Comparison of ENCODE assay signal across 5 worm cellular contexts in the genomic region with DNA sequence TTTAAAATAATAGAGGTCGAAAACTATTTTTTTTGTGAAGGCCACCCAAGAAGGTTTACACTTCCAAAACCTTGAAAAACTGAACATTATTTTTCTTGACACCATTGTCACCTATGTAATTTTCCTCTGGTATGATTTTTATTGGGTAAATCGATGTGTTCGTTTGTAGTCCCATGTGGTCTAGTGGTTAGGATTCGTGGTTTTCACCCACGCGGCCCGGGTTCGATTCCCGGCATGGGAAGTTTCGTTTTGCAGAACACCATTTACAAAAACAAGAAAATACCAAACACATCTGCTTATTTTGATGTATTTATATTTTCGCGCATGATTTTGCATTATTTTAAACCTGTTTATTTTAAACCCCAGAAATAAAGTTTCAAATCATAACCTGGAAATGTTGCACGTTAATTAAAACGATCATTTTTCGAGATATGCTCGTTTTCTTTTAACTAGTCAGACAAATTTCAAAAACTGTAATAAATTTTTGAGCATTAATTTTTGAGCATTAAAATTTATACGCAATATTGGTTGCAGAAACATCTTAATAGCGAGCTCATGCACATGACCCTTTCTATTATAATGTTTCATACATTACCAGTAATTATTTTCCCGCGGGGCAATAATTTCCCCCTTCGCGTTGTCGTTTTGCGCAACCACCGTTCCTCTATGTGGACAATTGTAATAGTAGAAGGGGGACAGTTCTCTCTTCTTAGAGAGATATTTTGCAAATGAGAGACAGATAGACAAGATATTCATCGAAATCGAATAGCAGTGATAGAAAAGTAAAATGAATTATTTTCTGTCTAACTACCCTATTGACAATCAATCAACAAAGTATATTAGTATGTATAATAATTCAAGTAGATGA.
TF ChIP-seq lines count a peak whose summit lies in the region.

No protein-coding gene starts in this region.

TF ChIP-seq in whole organism, L1 larva, 84 proteins besides CTCF, POLR2A, EP300 and RAD21 (continued from another document):
- TF ChIP-seq nhr-71 (tag; optimal IDR thresholded peaks at IDR 0.05; lab: Kevin White, UChicago) (peak; percentile 10), lin-15B (tag; optimal IDR thresholded peaks at IDR 0.05; lab: Kevin White, UChicago) (no peak), ces-1 (GFP tag; optimal IDR thresholded peaks at IDR 0.05; lab: Kevin White, UChicago) (no peak), efl-1 (optimal IDR thresholded peaks at IDR 0.05; lab: Kevin White, UChicago) (no peak), efl-1 (GFP tag; optimal IDR thresholded peaks at IDR 0.05 in 1 of 2; lab: Kevin White, UChicago) (peak in 1 of 2 experiments; percentile 87), lsy-2 (tag; optimal IDR thresholded peaks at IDR 0.05; lab: Kevin White, UChicago) (peak in 1 of 2 experiments; percentile 0), lin-35 (GFP tag; optimal IDR thresholded peaks at IDR 0.05; lab: Kevin White, UChicago) (peak in 1 of 2 experiments; percentile 16), lin-14 (GFP tag; optimal IDR thresholded peaks at IDR 0.05; lab: Kevin White, UChicago) (peak; percentile 18), C16A3.4 (tag; optimal IDR thresholded peaks at IDR 0.05; lab: Kevin White, UChicago) (peak; percentile 30), F16B12.6 (tag; optimal IDR thresholded peaks at IDR 0.05; lab: Kevin White, UChicago) (no peak), ztf-4 (tag; optimal IDR thresholded peaks at IDR 0.05; lab: Kevin White, UChicago) (no peak), hlh-17 (GFP tag; optimal IDR thresholded peaks at IDR 0.05; lab: Kevin White, UChicago; ENCODE audit: borderline replicate concordance) (no peak), nhr-90 (tag; optimal IDR thresholded peaks at IDR 0.05; lab: Kevin White, UChicago; ENCODE audit: poor library complexity) (peak; percentile 60)

TF ChIP-seq in whole organism, L2 larva, 48 proteins besides CTCF, POLR2A, EP300 and RAD21 (continued from another document):
- peak; percentile 32 for TF ChIP-seq nhr-25 (tag; optimal IDR thresholded peaks at IDR 0.05; lab: Kevin White, UChicago)
- peak; percentile 78 for TF ChIP-seq nhr-21 (tag; optimal IDR thresholded peaks at IDR 0.05; lab: Kevin White, UChicago)
- TF ChIP-seq nhr-10 (tag; optimal IDR thresholded peaks at IDR 0.05; lab: Kevin White, UChicago): no peak
- TF ChIP-seq dmd-4 (tag; optimal IDR thresholded peaks at IDR 0.05; lab: Kevin White, UChicago): peak; percentile 13
- peak; percentile 10 for TF ChIP-seq lin-13 (GFP tag; optimal IDR thresholded peaks at IDR 0.05; lab: Kevin White, UChicago)

TF ChIP-seq in whole organism, L3 larva, 47 proteins besides CTCF, POLR2A, EP300 and RAD21 (continued from another document):
- TF ChIP-seq nhr-12 (tag; optimal IDR thresholded peaks at IDR 0.05; lab: Kevin White, UChicago) (no peak), nhr-11 (tag; optimal IDR thresholded peaks at IDR 0.05; lab: Kevin White, UChicago) (no peak), lin-15B (tag; optimal IDR thresholded peaks at IDR 0.05; lab: Kevin White, UChicago) (no peak), egl-5 (tag; optimal IDR thresholded peaks at IDR 0.05; lab: Kevin White, UChicago) (no peak), hmg-11 (tag; optimal IDR thresholded peaks at IDR 0.05; lab: Kevin White, UChicago) (peak; percentile 8), eor-1 (tag; optimal IDR thresholded peaks at IDR 0.05; lab: Kevin White, UChicago) (no peak), nhr-43 (tag; optimal IDR thresholded peaks at IDR 0.05; lab: Kevin White, UChicago; ENCODE audit: poor library complexity, severe bottlenecking) (peak; percentile 65), ceh-28 (tag; optimal IDR thresholded peaks at IDR 0.05; lab: Kevin White, UChicago) (peak; percentile 62), lin-39 (tag; optimal IDR thresholded peaks at IDR 0.05; lab: Kevin White, UChicago) (no peak), R02D3.7 (tag; optimal IDR thresholded peaks at IDR 0.05; lab: Kevin White, UChicago) (no peak), ZK546.5 (tag; optimal IDR thresholded peaks at IDR 0.05; lab: Kevin White, UChicago) (no peak), nhr-28 (tag; optimal IDR thresholded peaks at IDR 0.05; lab: Kevin White, UChicago) (no peak), ztf-11 (tag; optimal IDR thresholded peaks at IDR 0.05; lab: Kevin White, UChicago) (no peak), daf-12 (tag; optimal IDR thresholded peaks at IDR 0.05; lab: Kevin White, UChicago) (no peak), jun-1 (tag; optimal IDR thresholded peaks at IDR 0.05; lab: Kevin White, UChicago) (peak; percentile 23), nhr-237 (tag; optimal IDR thresholded peaks at IDR 0.05; lab: Kevin White, UChicago) (no peak), nhr-77 (tag; optimal IDR thresholded peaks at IDR 0.05; lab: Kevin White, UChicago) (no peak), nfya-1 (tag; optimal IDR thresholded peaks at IDR 0.05; lab: Kevin White, UChicago; ENCODE audit: insufficient read depth) (no peak), elt-2 (tag; optimal IDR thresholded peaks at IDR 0.05; lab: Kevin White, UChicago) (no peak), ceh-9 (tag; optimal IDR thresholded peaks at IDR 0.05; lab: Kevin White, UChicago) (no peak), zag-1 (tag; optimal IDR thresholded peaks at IDR 0.05; lab: Kevin White, UChicago) (no peak), aly-2 (tag; optimal IDR thresholded peaks at IDR 0.05; lab: Kevin White, UChicago) (no peak), ceh-82 (tag; optimal IDR thresholded peaks at IDR 0.05; lab: Kevin White, UChicago) (no peak), nhr-23 (tag; optimal IDR thresholded peaks at IDR 0.05; lab: Kevin White, UChicago) (peak; percentile 81), lsy-12 (tag; optimal IDR thresholded peaks at IDR 0.05; lab: Kevin White, UChicago) (peak; percentile 39), pha-4 (tag; optimal IDR thresholded peaks at IDR 0.05; lab: Kevin White, UChicago) (no peak), elt-1 (tag; optimal IDR thresholded peaks at IDR 0.05; lab: Kevin White, UChicago) (no peak), nhr-25 (tag; optimal IDR thresholded peaks at IDR 0.05; lab: Kevin White, UChicago) (peak; percentile 70), ama-1 (optimal IDR thresholded peaks at IDR 0.05; lab: Kevin White, UChicago) (no peak), ztf-4 (tag; optimal IDR thresholded peaks at IDR 0.05; lab: Kevin White, UChicago) (no peak), snpc-4 (tag; optimal IDR thresholded peaks at IDR 0.05; lab: Kevin White, UChicago) (no peak), fos-1 (tag; optimal IDR thresholded peaks at IDR 0.05; lab: Kevin White, UChicago) (no peak), nhr-76 (tag; optimal IDR thresholded peaks at IDR 0.05; lab: Kevin White, UChicago) (no peak), skn-1 (tag; optimal IDR thresholded peaks at IDR 0.05; lab: Kevin White, UChicago) (no peak), pqm-1 (tag; optimal IDR thresholded peaks at IDR 0.05; lab: Kevin White, UChicago) (no peak)

TF ChIP-seq in whole organism, L4 larva, 104 proteins besides CTCF, POLR2A, EP300 and RAD21 (continued from another document and continues in another):
- TF ChIP-seq unc-130 (GFP tag; optimal IDR thresholded peaks at IDR 0.05; lab: Kevin White, UChicago) (no peak), nhr-111 (GFP tag; optimal IDR thresholded peaks at IDR 0.05; lab: Kevin White, UChicago) (no peak), ceh-82 (tag; optimal IDR thresholded peaks at IDR 0.05; lab: Kevin White, UChicago) (no peak), tra-1 (GFP tag; IDR thresholded peaks at IDR 0.05; lab: Robert Waterston, UW) (0 out of 2 replicates have a peak, but pooled peaks have one; percentile 43), snpc-1.2 (GFP tag; IDR thresholded peaks at IDR 0.05; lab: Robert Waterston, UW) (peak; percentile 86), nhr-6 (tag; optimal IDR thresholded peaks at IDR 0.05; lab: Kevin White, UChicago) (no peak), lir-3 (tag; optimal IDR thresholded peaks at IDR 0.05; lab: Kevin White, UChicago) (peak; percentile 28), ZK546.5 (tag; optimal IDR thresholded peaks at IDR 0.05; lab: Kevin White, UChicago) (no peak), R02D3.7 (tag; optimal IDR thresholded peaks at IDR 0.05; lab: Kevin White, UChicago) (no peak), hlh-11 (tag; optimal IDR thresholded peaks at IDR 0.05; lab: Kevin White, UChicago) (peak; percentile 25), skn-1 (tag; optimal IDR thresholded peaks at IDR 0.05; lab: Kevin White, UChicago) (no peak), F26F4.8 (GFP tag; conservative IDR thresholded peaks at IDR 0.05; lab: Robert Waterston, UW) (peak; percentile 59; the same call in 1 of the 2 replicates), vab-7 (GFP tag; IDR thresholded peaks at IDR 0.05; lab: Robert Waterston, UW) (peak; percentile 78), zfp-2 (tag; optimal IDR thresholded peaks at IDR 0.05; lab: Kevin White, UChicago) (no peak), F37D6.2 (tag; optimal IDR thresholded peaks at IDR 0.05; lab: Kevin White, UChicago) (no peak), pha-4 (GFP tag; IDR thresholded peaks at IDR 0.05; lab: Robert Waterston, UW) (0 out of 2 replicates have a peak, but pooled peaks have one; percentile 46), pha-4 (tag; optimal IDR thresholded peaks at IDR 0.05; lab: Kevin White, UChicago) (no peak), hmg-1.1 (GFP tag; IDR thresholded peaks at IDR 0.05; lab: Robert Waterston, UW) (peak; percentile 22; the same call in 1 of the 2 replicates), fkh-10 (GFP tag; optimal IDR thresholded peaks at IDR 0.05; lab: Kevin White, UChicago) (no peak), hlh-30 (tag; optimal IDR thresholded peaks at IDR 0.05; lab: Kevin White, UChicago; ENCODE audit: insufficient read depth) (peak; percentile 36), ceh-44 (GFP tag; IDR thresholded peaks at IDR 0.05; lab: Robert Waterston, UW) (0 out of 2 replicates have a peak, but pooled peaks have one; percentile 20), aly-2 (tag; optimal IDR thresholded peaks at IDR 0.05; lab: Kevin White, UChicago) (no peak), hif-1 (tag; optimal IDR thresholded peaks at IDR 0.05; lab: Kevin White, UChicago) (no peak), egl-27 (tag; optimal IDR thresholded peaks at IDR 0.05; lab: Kevin White, UChicago) (no peak), duxl-1 (tag; optimal IDR thresholded peaks at IDR 0.05; lab: Kevin White, UChicago; ENCODE audit: poor library complexity) (peak; percentile 73), zip-2 (tag; optimal IDR thresholded peaks at IDR 0.05; lab: Kevin White, UChicago) (peak; percentile 58), lin-13 (GFP tag; optimal IDR thresholded peaks at IDR 0.05; lab: Kevin White, UChicago) (peak; percentile 38), Y48G9A.11 (GFP tag; IDR thresholded peaks at IDR 0.05; lab: Robert Waterston, UW) (peak; percentile 56), mdl-1 (tag; optimal IDR thresholded peaks at IDR 0.05; lab: Kevin White, UChicago) (no peak), lin-29 (GFP tag; IDR thresholded peaks at IDR 0.05; lab: Robert Waterston, UW) (no peak), egl-43 (GFP tag; IDR thresholded peaks at IDR 0.05; lab: Robert Waterston, UW) (peak; percentile 83), zip-11 (GFP tag; IDR thresholded peaks at IDR 0.05; lab: Robert Waterston, UW) (0 out of 2 replicates have a peak, but pooled peaks have one; percentile 11), madf-9 (GFP tag; conservative IDR thresholded peaks at IDR 0.05; lab: Robert Waterston, UW) (peak; percentile 48; the same call in 1 of the 2 replicates), daf-16 (GFP tag; optimal IDR thresholded peaks at IDR 0.05; lab: Kevin White, UChicago) (peak in 1 of 2 experiments; percentile 46), daf-16 (tag; optimal IDR thresholded peaks at IDR 0.05; lab: Kevin White, UChicago) (peak; percentile 41), ceh-62 (tag; optimal IDR thresholded peaks at IDR 0.05; lab: Kevin White, UChicago) (no peak)

TF ChIP-seq in whole organism, young adult, 124 proteins besides CTCF, POLR2A, EP300 and RAD21 (continued from another document and continues in another):
- TF ChIP-seq rpc-1 (optimal IDR thresholded peaks at IDR 0.05; lab: Kevin White, UChicago) (peak; percentile 78), rpc-1 (tag; optimal IDR thresholded peaks at IDR 0.05; lab: Kevin White, UChicago) (peak; percentile 79), F57C9.4 (tag; optimal IDR thresholded peaks at IDR 0.05; lab: Kevin White, UChicago) (no peak), Y56A3A.18 (GFP tag; IDR thresholded peaks at IDR 0.05; lab: Robert Waterston, UW) (no peak), mes-4 (tag; optimal IDR thresholded peaks at IDR 0.05; lab: Kevin White, UChicago) (peak; percentile 50), hlh-12 (tag; optimal IDR thresholded peaks at IDR 0.05; lab: Kevin White, UChicago) (no peak), K11D2.4 (GFP tag; IDR thresholded peaks at IDR 0.05; lab: Robert Waterston, UW) (no peak), athp-1 (tag; optimal IDR thresholded peaks at IDR 0.05; lab: Kevin White, UChicago) (no peak), Y53F4B.3 (GFP tag; IDR thresholded peaks at IDR 0.05; lab: Robert Waterston, UW) (no peak), hrde-1 (tag; optimal IDR thresholded peaks at IDR 0.05; lab: Kevin White, UChicago; ENCODE audit: borderline replicate concordance) (no peak), nfya-1 (tag; optimal IDR thresholded peaks at IDR 0.05; lab: Kevin White, UChicago; ENCODE audit: borderline replicate concordance, insufficient read depth) (no peak), unc-62 (GFP tag; optimal IDR thresholded peaks at IDR 0.05; lab: Kevin White, UChicago) (no peak), lin-54 (GFP tag; optimal IDR thresholded peaks at IDR 0.05; lab: Kevin White, UChicago) (peak; percentile 19), him-1 (tag; optimal IDR thresholded peaks at IDR 0.05; lab: Kevin White, UChicago) (peak; percentile 61), dox-1 (GFP tag; IDR thresholded peaks at IDR 0.05; lab: Robert Waterston, UW) (no peak), mxl-1 (tag; optimal IDR thresholded peaks at IDR 0.05; lab: Kevin White, UChicago) (peak; percentile 34), madf-10 (tag; optimal IDR thresholded peaks at IDR 0.05; lab: Kevin White, UChicago) (peak; percentile 5), ceh-91 (GFP tag; IDR thresholded peaks at IDR 0.05; lab: Robert Waterston, UW) (no peak), ztf-28 (GFP tag; IDR thresholded peaks at IDR 0.05; lab: Robert Waterston, UW) (no peak), ceh-27 (GFP tag; optimal IDR thresholded peaks at IDR 0.05; lab: Kevin White, UChicago) (peak; percentile 43), ztf-25 (GFP tag; IDR thresholded peaks at IDR 0.05; lab: Robert Waterston, UW) (0 out of 2 replicates have a peak, but pooled peaks have one; percentile 39), F49E8.2 (tag; optimal IDR thresholded peaks at IDR 0.05; lab: Kevin White, UChicago; ENCODE audit: insufficient read depth) (no peak), hmg-1.2 (GFP tag; IDR thresholded peaks at IDR 0.05; lab: Robert Waterston, UW) (peak; percentile 59), nfyb-1 (GFP tag; IDR thresholded peaks at IDR 0.05; lab: Robert Waterston, UW) (peak; percentile 44; the same call in 1 of the 2 replicates), mcd-1 (GFP tag; IDR thresholded peaks at IDR 0.05; lab: Robert Waterston, UW) (no peak), nhr-90 (tag; optimal IDR thresholded peaks at IDR 0.05; lab: Kevin White, UChicago) (peak; percentile 41), nhr-27 (tag; optimal IDR thresholded peaks at IDR 0.05; lab: Kevin White, UChicago) (no peak), mel-28 (tag; optimal IDR thresholded peaks at IDR 0.05; lab: Kevin White, UChicago; ENCODE audit: borderline replicate concordance) (no peak), dpl-1 (GFP tag; optimal IDR thresholded peaks at IDR 0.05; lab: Kevin White, UChicago) (no peak), B0019.2 (GFP tag; conservative IDR thresholded peaks at IDR 0.05; lab: Robert Waterston, UW) (no peak), zim-3 (tag; optimal IDR thresholded peaks at IDR 0.05; lab: Kevin White, UChicago) (no peak), sptf-2 (GFP tag; optimal IDR thresholded peaks at IDR 0.05; lab: Kevin White, UChicago) (no peak), F52B5.7 (tag; optimal IDR thresholded peaks at IDR 0.05; lab: Kevin White, UChicago) (no peak), C06A6.2 (GFP tag; conservative IDR thresholded peaks at IDR 0.05; lab: Robert Waterston, UW) (no peak), Y67H2A.10 (GFP tag; conservative IDR thresholded peaks at IDR 0.05; lab: Robert Waterston, UW) (no peak), let-526 (GFP tag; IDR thresholded peaks at IDR 0.05; lab: Robert Waterston, UW) (no peak), lsl-1 (GFP tag; optimal IDR thresholded peaks at IDR 0.05; lab: Kevin White, UChicago) (no peak), B0035.1 (tag; optimal IDR thresholded peaks at IDR 0.05; lab: Kevin White, UChicago) (no peak), pha-4 (tag; optimal IDR thresholded peaks at IDR 0.05; lab: Kevin White, UChicago) (no peak), madf-3 (GFP tag; IDR thresholded peaks at IDR 0.05; lab: Robert Waterston, UW) (no peak), nhr-120 (GFP tag; IDR thresholded peaks at IDR 0.05; lab: Robert Waterston, UW) (no peak; the same call in 1 of the 2 replicates), madf-6 (GFP tag; IDR thresholded peaks at IDR 0.05; lab: Robert Waterston, UW) (peak; percentile 22; the same call in 1 of the 2 replicates)
